Worm (Caenorhabditis elegans) whole organism, mixed stage, embryonic: ENCODE results near the gene nspg-1.

Source experiments
- M03D4.4 ChIP-seq: sonication (generic microtip); optimal IDR thresholded peaks from 2 replicates; lab custom pipeline; 2017; ENCODE audit warnings: mild to moderate bottlenecking, missing genetic modification characterization, missing compliant biosample characterization
- bed-3 ChIP-seq: fragments of 200-800 bp; sonication (Bioruptor generic); optimal IDR thresholded peaks from 3 replicates; lab custom pipeline; 2018; ENCODE audit warnings: mild to moderate bottlenecking, missing genetic modification characterization, moderate library complexity, missing compliant biosample characterization
- blmp-1 ChIP-seq: fragments of 150-350 bp; optimal IDR thresholded peaks from 2 replicates; lab custom pipeline; 2014; ENCODE audit warnings: missing biosample characterization, missing genetic modification characterization
- ceh-39 ChIP-seq: fragments of 150-350 bp; optimal IDR thresholded peaks from 2 replicates; lab custom pipeline; 2014; ENCODE audit warnings: missing biosample characterization, missing genetic modification characterization
- ceh-43 ChIP-seq: fragments of 200-800 bp; sonication (Bioruptor generic); optimal IDR thresholded peaks from 2 replicates; lab custom pipeline; 2018; ENCODE audit warnings: mild to moderate bottlenecking, missing genetic modification characterization, moderate library complexity, missing compliant biosample characterization
- ceh-83 ChIP-seq: fragments of 200-800 bp; sonication (Bioruptor generic); optimal IDR thresholded peaks from 2 replicates; lab custom pipeline; 2018; ENCODE audit warnings: mild to moderate bottlenecking, missing genetic modification characterization, missing compliant biosample characterization
- ces-1 ChIP-seq: fragments of 150-350 bp; optimal IDR thresholded peaks from 2 replicates; lab custom pipeline; 2014; ENCODE audit warnings: missing biosample characterization, missing genetic modification reagents, missing genetic modification characterization
- cnd-1 ChIP-seq: fragments of 200-800 bp; sonication (Bioruptor generic); optimal IDR thresholded peaks from 2 replicates; lab custom pipeline; 2018; ENCODE audit warnings: mild to moderate bottlenecking, missing genetic modification characterization, missing compliant biosample characterization
- elt-1 ChIP-seq: sonication (generic microtip); optimal IDR thresholded peaks from 2 replicates; lab custom pipeline; 2017; ENCODE audit warnings: missing genetic modification characterization, mild to moderate bottlenecking, missing compliant biosample characterization, antibody characterized with exemption, moderate library complexity, borderline replicate concordance; ENCODE audit not compliant: insufficient read depth
- elt-3 ChIP-seq: fragments of 150-350 bp; optimal IDR thresholded peaks from 2 replicates; lab custom pipeline; 2014; ENCODE audit warnings: missing biosample characterization, missing genetic modification characterization
- flh-1 ChIP-seq: fragments of 200-800 bp; sonication (Bioruptor generic); optimal IDR thresholded peaks from 2 replicates; lab custom pipeline; 2018; ENCODE audit warnings: mild to moderate bottlenecking, missing genetic modification characterization, moderate library complexity, missing compliant biosample characterization
- ham-2 ChIP-seq: fragments of 200-800 bp; sonication (Bioruptor generic); optimal IDR thresholded peaks from 2 replicates; lab custom pipeline; 2018; ENCODE audit warnings: mild to moderate bottlenecking, missing genetic modification characterization, missing compliant biosample characterization
- hlh-1 ChIP-seq: fragments of 150-350 bp; optimal IDR thresholded peaks from 2 replicates; lab custom pipeline; 2014; ENCODE audit warnings: missing biosample characterization, missing genetic modification reagents, missing genetic modification characterization
- lin-13 ChIP-seq: fragments of 150-350 bp; optimal IDR thresholded peaks from 2 replicates; lab custom pipeline; 2014; ENCODE audit warnings: missing biosample characterization, missing genetic modification characterization
- lin-32 ChIP-seq: fragments of 200-800 bp; sonication (Bioruptor generic); optimal IDR thresholded peaks from 2 replicates; lab custom pipeline; 2018; ENCODE audit warnings: mild to moderate bottlenecking, missing genetic modification characterization, missing compliant biosample characterization
- lsy-2 ChIP-seq: fragments of 150-350 bp; optimal IDR thresholded peaks from 2 replicates; lab custom pipeline; 2014; ENCODE audit warnings: missing biosample characterization, missing genetic modification characterization
- mab-5 ChIP-seq: fragments of 150-350 bp; optimal IDR thresholded peaks from 2 replicates; lab custom pipeline; 2014; ENCODE audit warnings: missing biosample characterization, missing genetic modification characterization
- mep-1 ChIP-seq: fragments of 150-350 bp; optimal IDR thresholded peaks from 2 replicates; lab custom pipeline; 2017; ENCODE audit warnings: missing biosample characterization, missing genetic modification reagents, missing genetic modification characterization, inconsistent platforms
- mls-2 ChIP-seq: sonication (generic microtip); optimal IDR thresholded peaks from 2 replicates; lab custom pipeline; 2016; ENCODE audit warnings: mild to moderate bottlenecking, missing genetic modification characterization, moderate library complexity, missing compliant biosample characterization
- nhr-2 ChIP-seq: fragments of 150-350 bp; optimal IDR thresholded peaks from 2 replicates; lab custom pipeline; 2014; ENCODE audit warnings: missing biosample characterization, missing genetic modification characterization
- nhr-237 ChIP-seq: fragments of 150-350 bp; optimal IDR thresholded peaks from 2 replicates; lab custom pipeline; 2014; ENCODE audit warnings: missing biosample characterization, missing genetic modification characterization
- nhr-28 ChIP-seq: fragments of 150-350 bp; optimal IDR thresholded peaks from 2 replicates; lab custom pipeline; 2014; ENCODE audit warnings: missing biosample characterization, missing genetic modification characterization
- nhr-76 ChIP-seq: sonication (generic microtip); optimal IDR thresholded peaks from 2 replicates; lab custom pipeline; 2017; ENCODE audit warnings: missing biosample characterization, missing genetic modification characterization
- sem-2 ChIP-seq: fragments of 200-800 bp; sonication (Bioruptor generic); optimal IDR thresholded peaks from 2 replicates; lab custom pipeline; 2018; ENCODE audit warnings: mild to moderate bottlenecking, missing genetic modification characterization, missing compliant biosample characterization
- snpc-4 ChIP-seq: fragments of 150-350 bp; optimal IDR thresholded peaks from 2 replicates; lab custom pipeline; 2014; ENCODE audit warnings: missing biosample characterization, missing genetic modification characterization
- sptf-1 ChIP-seq: sonication (generic microtip); optimal IDR thresholded peaks from 2 replicates; lab custom pipeline; 2017; ENCODE audit warnings: mild to moderate bottlenecking, missing genetic modification characterization, moderate library complexity, missing compliant biosample characterization
- tbx-8 ChIP-seq: fragments of 200-800 bp; sonication (Bioruptor generic); optimal IDR thresholded peaks from 2 replicates; lab custom pipeline; 2018; ENCODE audit warnings: mild to moderate bottlenecking, missing genetic modification characterization, moderate library complexity, missing compliant biosample characterization
- unc-39 ChIP-seq: fragments of 150-350 bp; optimal IDR thresholded peaks from 2 replicates; lab custom pipeline; 2014; ENCODE audit warnings: missing biosample characterization, missing genetic modification characterization
- unc-62 ChIP-seq: fragments of 150-350 bp; optimal IDR thresholded peaks from 2 replicates; lab custom pipeline; 2014; ENCODE audit warnings: missing biosample characterization, missing genetic modification reagents, missing genetic modification characterization
- zip-8 ChIP-seq: fragments of 150-350 bp; optimal IDR thresholded peaks from 2 replicates; lab custom pipeline; 2014; ENCODE audit warnings: missing biosample characterization, missing genetic modification characterization
- ztf-11 ChIP-seq: fragments of 150-350 bp; optimal IDR thresholded peaks from 2 replicates; lab custom pipeline; 2014; ENCODE audit warnings: missing biosample characterization, missing genetic modification characterization

Gene nspg-1

ce11 chrV:12867997-12868396 lies at the start of gene nspg-1:
Gene nspg-1 (minus strand): TSS chrV:12868097.
- TF ChIP-seq ceh-43 (GFP tag; lab: Kevin White, UChicago) (no peak), zip-8 (tag; lab: Kevin White, UChicago) (no peak), sem-2 (GFP tag; lab: Kevin White, UChicago) (no peak), M03D4.4 (tag; lab: Kevin White, UChicago) (no peak), hlh-1 (tag; lab: Kevin White, UChicago) (no peak), nhr-237 (tag; lab: Kevin White, UChicago) (no peak), mls-2 (no peak), ceh-83 (GFP tag; lab: Kevin White, UChicago) (no peak), ztf-11 (tag; lab: Kevin White, UChicago) (no peak), lsy-2 (tag; lab: Kevin White, UChicago) (no peak), cnd-1 (tag; lab: Kevin White, UChicago) (no peak), ceh-39 (no peak), flh-1 (GFP tag; lab: Kevin White, UChicago) (no peak), nhr-28 (tag; lab: Kevin White, UChicago) (no peak), mab-5 (no peak), nhr-76 (tag; lab: Kevin White, UChicago) (no peak), elt-3 (tag; lab: Kevin White, UChicago) (no peak)
- TF ChIP-seq, all 35 proteins: peak for 0

DNA sequence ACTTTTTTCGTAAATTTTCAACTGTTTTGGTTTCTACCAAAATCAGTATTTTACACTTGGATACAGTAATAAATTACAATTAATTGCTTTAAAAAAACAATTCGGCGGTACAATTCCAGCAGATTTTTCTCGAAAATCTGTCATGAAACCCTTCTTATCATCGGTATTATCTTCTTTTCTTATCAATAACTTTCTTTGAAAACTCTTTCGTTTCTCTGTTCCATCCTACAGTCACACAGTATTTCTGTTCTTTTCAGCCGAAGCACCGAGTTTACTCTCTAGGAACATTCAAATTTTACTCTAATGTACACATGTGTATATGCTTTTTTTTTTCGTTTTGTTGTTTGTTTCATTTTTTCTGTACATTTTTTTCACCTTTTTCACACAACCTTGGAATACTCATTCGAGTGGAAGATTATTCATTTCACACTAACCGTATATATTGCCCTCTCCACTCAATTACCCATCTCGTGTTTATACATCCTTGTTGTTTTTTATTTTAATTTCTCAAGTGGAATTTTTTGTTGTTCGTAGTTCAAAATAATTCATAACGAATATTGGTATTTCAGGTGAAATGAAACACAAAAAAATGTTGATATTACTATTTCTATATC lies 41.8 kb upstream of the nspg-1 start, which contains the start of gene nid-1:
TSS of gene nid-1 (plus strand) at position 564 of the 614 bp plus-strand sequence.
- TF ChIP-seq tbx-8 (GFP tag; lab: Kevin White, UChicago) (no peak), lin-32 (GFP tag; lab: Kevin White, UChicago) (no peak), elt-1 (no peak), lin-13 (tag; lab: Kevin White, UChicago) (no peak), hlh-1 (tag; lab: Kevin White, UChicago) (no peak), cnd-1 (tag; lab: Kevin White, UChicago) (no peak), unc-39 (tag; lab: Kevin White, UChicago) (no peak), ces-1 (GFP tag; lab: Kevin White, UChicago) (no peak), mep-1 (tag; lab: Kevin White, UChicago) (no peak), sptf-1 (tag; lab: Kevin White, UChicago) (no peak), unc-62 (GFP tag; lab: Kevin White, UChicago) (no peak), mab-5 (no peak), bed-3 (GFP tag; lab: Kevin White, UChicago) (no peak)
- TF ChIP-seq, all 35 proteins: peak for 0

DNA sequence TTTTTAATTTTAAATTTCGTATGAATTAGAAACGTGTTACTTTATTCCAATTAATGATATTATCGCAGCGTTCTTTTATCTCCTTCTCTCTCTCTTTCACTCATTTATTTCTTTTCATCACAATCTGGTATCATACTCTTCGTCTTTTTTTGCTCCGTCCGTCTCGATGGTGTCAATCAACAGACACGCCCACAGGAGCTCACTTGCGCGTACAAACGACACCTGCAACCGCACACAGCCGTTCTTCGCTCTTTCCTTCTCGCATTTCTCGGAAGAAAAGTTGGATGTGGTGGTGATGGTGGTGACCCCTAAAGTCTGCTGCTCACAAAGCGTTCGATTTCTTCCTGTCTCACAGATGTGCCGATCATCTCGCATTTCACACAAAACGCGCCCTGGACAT lies 40.7 kb upstream of the nspg-1 start:
- peak; percentile 89 for TF ChIP-seq hlh-1 (tag; lab: Kevin White, UChicago)
- no peak for TF ChIP-seq nhr-237 (tag; lab: Kevin White, UChicago)

- TF ChIP-seq blmp-1 (tag; lab: Kevin White, UChicago) (no peak), hlh-1 (tag; lab: Kevin White, UChicago) (peak; percentile 43), unc-62 (GFP tag; lab: Kevin White, UChicago) (peak; percentile 79)
These were observed 39.5 kb upstream of the nspg-1 start for ce11 chrV:12907436-12907835.

- TF ChIP-seq lin-32 (GFP tag; lab: Kevin White, UChicago) (no peak), ceh-43 (GFP tag; lab: Kevin White, UChicago) (no peak), tbx-8 (GFP tag; lab: Kevin White, UChicago) (no peak), mls-2 (no peak), hlh-1 (tag; lab: Kevin White, UChicago) (no peak), nhr-2 (no peak), nhr-237 (tag; lab: Kevin White, UChicago) (no peak), snpc-4 (no peak), ceh-39 (no peak), blmp-1 (tag; lab: Kevin White, UChicago) (no peak), ztf-11 (tag; lab: Kevin White, UChicago) (no peak), ham-2 (GFP tag; lab: Kevin White, UChicago) (no peak), sptf-1 (tag; lab: Kevin White, UChicago) (no peak), ceh-83 (GFP tag; lab: Kevin White, UChicago) (no peak), elt-3 (tag; lab: Kevin White, UChicago) (no peak), mab-5 (no peak)
These were observed 38.8 kb upstream of the nspg-1 start, which contains the start of gene ttr-29 for ce11 chrV:12906732-12907131. Gene ttr-29 (minus strand): TSS chrV:12906832.
